Worm (Caenorhabditis elegans) whole organism, mixed stage, embryonic: Measurements from ENCODE around the gene ZK488.5.

Experiments used
- lin-13 ChIP-seq: fragments of 150-350 bp; optimal IDR thresholded peaks from 2 replicates; lab custom pipeline; 2014; ENCODE audit warnings: missing biosample characterization, missing genetic modification characterization
- mab-5 ChIP-seq: fragments of 150-350 bp; optimal IDR thresholded peaks from 2 replicates; lab custom pipeline; 2014; ENCODE audit warnings: missing biosample characterization, missing genetic modification characterization
- ztf-11 ChIP-seq: fragments of 150-350 bp; optimal IDR thresholded peaks from 2 replicates; lab custom pipeline; 2014; ENCODE audit warnings: missing biosample characterization, missing genetic modification characterization

ce11 chrV:631832-632231, 38.8 kb downstream of the ZK488.5 start:
- TF ChIP-seq mab-5 (tag; lab: Kevin White, UChicago): no peak
- no peak for TF ChIP-seq ztf-11 (tag; lab: Kevin White, UChicago)
- TF ChIP-seq lin-13 (tag; lab: Kevin White, UChicago): no peak
